Fruit fly (Drosophila melanogaster) whole organism, embryonic: ENCODE results near the gene Spec2.

Source experiments
- Asciz ChIP-seq: fragments of 200-800 bp; sonication (Bioruptor generic); optimal IDR thresholded peaks from 2 replicates; lab custom pipeline; 2017; ENCODE audit warnings: missing biosample characterization, mild to moderate bottlenecking, missing genetic modification characterization, missing genetic modification reagents
- Atf-2 ChIP-seq: fragments of 200-800 bp; sonication (Bioruptor generic); optimal IDR thresholded peaks from 2 replicates; lab custom pipeline; 2016; ENCODE audit warnings: missing biosample characterization, missing genetic modification characterization
- Awh ChIP-seq: fragments of 200-800 bp; sonication (Bioruptor generic); IDR thresholded peaks from 2 replicates; pipeline ENCODE4, ENCODE4 v1.3.6; 2022; ENCODE audit warnings: missing biosample characterization, missing genetic modification characterization
- CG10209 ChIP-seq: fragments of 200-800 bp; sonication (Bioruptor generic); optimal IDR thresholded peaks from 3 replicates; lab custom pipeline; 2017; ENCODE audit warnings: missing biosample characterization, mild to moderate bottlenecking, missing genetic modification characterization, missing genetic modification reagents
- CG10543 ChIP-seq: fragments of 200-800 bp; sonication (Bioruptor generic); optimal IDR thresholded peaks from 3 replicates; lab custom pipeline; 2017; ENCODE audit warnings: missing biosample characterization, mild to moderate bottlenecking, missing genetic modification characterization, moderate library complexity
- CG10959 ChIP-seq: fragments of 200-800 bp; sonication (Bioruptor generic); IDR thresholded peaks from 2 replicates; pipeline ENCODE4 v1.3.6; 2022; ENCODE audit warnings: missing biosample characterization, missing genetic modification characterization
- CG17361 ChIP-seq: fragments of 200-800 bp; sonication (Bioruptor generic); IDR thresholded peaks from 3 replicates; pipeline ENCODE4 v1.3.6; 2022; ENCODE audit warnings: missing biosample characterization, missing genetic modification characterization
- CG18011 ChIP-seq: fragments of 200-800 bp; sonication (Bioruptor generic); optimal IDR thresholded peaks from 2 replicates; lab custom pipeline; 2017; ENCODE audit warnings: missing biosample characterization, missing genetic modification characterization, mild to moderate bottlenecking, moderate library complexity, missing genotype
- CG18476 ChIP-seq: fragments of 200-800 bp; sonication (Bioruptor generic); optimal IDR thresholded peaks from 2 replicates; lab custom pipeline; 2016; ENCODE audit warnings: missing biosample characterization, mild to moderate bottlenecking, missing genetic modification characterization
- CG18599 ChIP-seq: fragments of 200-800 bp; sonication (Bioruptor generic); optimal IDR thresholded peaks from 3 replicates; lab custom pipeline; 2017; ENCODE audit warnings: missing biosample characterization, missing genetic modification characterization, mild to moderate bottlenecking, moderate library complexity, missing genetic modification reagents
- CG33213 ChIP-seq: fragments of 200-800 bp; sonication (Bioruptor generic); optimal IDR thresholded peaks from 3 replicates; lab custom pipeline; 2016; ENCODE audit warnings: missing biosample characterization, missing genetic modification characterization
- CG34422 ChIP-seq: fragments of 200-800 bp; sonication (Bioruptor generic); IDR thresholded peaks from 3 replicates; pipeline ENCODE4 v1.3.6; 2022; ENCODE audit warnings: missing biosample characterization, missing genetic modification characterization
- CG4328 ChIP-seq: fragments of 200-800 bp; sonication (Bioruptor generic); optimal IDR thresholded peaks from 3 replicates; lab custom pipeline; 2017; ENCODE audit warnings: missing biosample characterization, missing genetic modification reagents, missing genetic modification characterization
- CG6683 ChIP-seq: fragments of 200-800 bp; sonication (Bioruptor generic); optimal IDR thresholded peaks from 2 replicates; lab custom pipeline; 2017; ENCODE audit warnings: missing biosample characterization, mild to moderate bottlenecking, missing genetic modification characterization, missing genetic modification reagents
- CG6765 ChIP-seq: fragments of 200-800 bp; sonication (Bioruptor generic); optimal IDR thresholded peaks from 3 replicates; lab custom pipeline; 2017; ENCODE audit warnings: missing biosample characterization, mild to moderate bottlenecking, missing genetic modification characterization
- Dbx ChIP-seq: fragments of 200-800 bp; sonication (Bioruptor generic); IDR thresholded peaks from 3 replicates; pipeline ENCODE4 v1.3.6; 2022; ENCODE audit warnings: missing biosample characterization, missing genetic modification characterization
- HLH4C ChIP-seq: fragments of 200-800 bp; sonication (Bioruptor generic); IDR thresholded peaks from 3 replicates; pipeline ENCODE4 v1.3.6; 2022; ENCODE audit warnings: missing biosample characterization, missing genetic modification characterization; ENCODE audit not compliant: partially characterized antibody
- Hmx ChIP-seq: fragments of 200-800 bp; sonication (Bioruptor generic); optimal IDR thresholded peaks from 2 replicates; lab custom pipeline; 2016; ENCODE audit warnings: missing biosample characterization, missing genetic modification characterization
- Lim3 ChIP-seq: fragments of 200-800 bp; sonication (Bioruptor generic); IDR thresholded peaks from 2 replicates; pipeline ENCODE4 v1.3.6; 2022; ENCODE audit warnings: missing biosample characterization, missing genetic modification characterization
- NC2α ChIP-seq: fragments of 200-800 bp; sonication (Bioruptor generic); optimal IDR thresholded peaks from 2 replicates; lab custom pipeline; 2016; ENCODE audit warnings: missing biosample characterization, missing genetic modification characterization
- NFAT ChIP-seq: fragments of 200-800 bp; sonication (Bioruptor generic); IDR thresholded peaks from 2 replicates; pipeline ENCODE4 v1.3.6; 2022; ENCODE audit warnings: missing biosample characterization, missing genetic modification characterization
- NfI ChIP-seq: fragments of 200-800 bp; sonication (Bioruptor generic); optimal IDR thresholded peaks from 3 replicates; lab custom pipeline; 2018; ENCODE audit warnings: missing biosample characterization, mild to moderate bottlenecking, missing genetic modification characterization, moderate library complexity
- Oli ChIP-seq: fragments of 200-800 bp; sonication (Bioruptor generic); optimal IDR thresholded peaks from 2 replicates; lab custom pipeline; 2018; ENCODE audit warnings: missing biosample characterization, mild to moderate bottlenecking, missing genetic modification characterization, moderate library complexity
- PHDP ChIP-seq: fragments of 200-800 bp; sonication (Bioruptor generic); optimal IDR thresholded peaks from 3 replicates; lab custom pipeline; 2018; ENCODE audit warnings: missing biosample characterization, mild to moderate bottlenecking, missing genetic modification characterization, moderate library complexity
- Trl ChIP-seq, 3 experiments: fragments of >200 bp in 2 of 3; fragments of 200-800 bp in 1 of 3; sonication (Bioruptor generic) in 1 of 3; optimal IDR thresholded peaks; 2 replicates in 1 of 3; 3 replicates in 2 of 3; lab custom pipeline; 2016 to 2017; ENCODE audit warnings: missing biosample characterization in 1 of 3, missing genetic modification characterization in 1 of 3
- Usf ChIP-seq: fragments of 200-800 bp; sonication (Bioruptor generic); optimal IDR thresholded peaks from 2 replicates; lab custom pipeline; 2017; ENCODE audit warnings: missing genotype, missing biosample characterization, missing genetic modification characterization
- ase ChIP-seq: fragments of 200-800 bp; sonication (Bioruptor generic); IDR thresholded peaks from 3 replicates; pipeline ENCODE4 v1.3.6; 2022; ENCODE audit warnings: missing biosample characterization, missing genetic modification characterization
- corto ChIP-seq: fragments of 200-800 bp; sonication (Bioruptor generic); optimal IDR thresholded peaks from 2 replicates; lab custom pipeline; 2016; ENCODE audit warnings: missing biosample characterization, mild to moderate bottlenecking, missing genetic modification characterization, moderate library complexity
- en ChIP-seq: fragments of 200-800 bp; sonication (Bioruptor generic); optimal IDR thresholded peaks from 2 replicates; lab custom pipeline; 2016; ENCODE audit warnings: missing biosample characterization, missing genetic modification characterization
- eve ChIP-seq, 2 experiments: fragments of >200 bp; optimal IDR thresholded peaks; 2 replicates each; lab custom pipeline; 2017; ENCODE audit warnings: missing biosample characterization in 2 of 2, missing genetic modification characterization in 2 of 2
- exex ChIP-seq: fragments of 200-800 bp; sonication (Bioruptor generic); optimal IDR thresholded peaks from 4 replicates; lab custom pipeline; 2018; ENCODE audit warnings: missing biosample characterization, mild to moderate bottlenecking, missing genetic modification characterization, moderate library complexity
- kah ChIP-seq: fragments of 200-800 bp; sonication (Bioruptor generic); optimal IDR thresholded peaks from 2 replicates; lab custom pipeline; 2018; ENCODE audit warnings: missing biosample characterization, mild to moderate bottlenecking, missing genetic modification characterization
- lola ChIP-seq, 3 experiments: fragments of >200 bp in 2 of 3; fragments of 200-800 bp in 1 of 3; sonication (Bioruptor generic) in 1 of 3; optimal IDR thresholded peaks; 2 replicates each; lab custom pipeline; 2017 to 2019; ENCODE audit warnings: missing biosample characterization in 3 of 3, missing genetic modification characterization in 3 of 3, mild to moderate bottlenecking in 1 of 3, moderate library complexity in 1 of 3
- mam ChIP-seq: fragments of 200-800 bp; sonication (Bioruptor generic); optimal IDR thresholded peaks from 3 replicates; lab custom pipeline; 2016; ENCODE audit warnings: missing biosample characterization, missing genetic modification characterization
- nerfin-2 ChIP-seq: fragments of 200-800 bp; sonication (Bioruptor generic); IDR thresholded peaks from 2 replicates; pipeline ENCODE4 v1.3.6; 2022; ENCODE audit warnings: missing biosample characterization, missing genetic modification characterization; ENCODE audit not compliant: partially characterized antibody
- salm ChIP-seq: fragments of 200-800 bp; sonication (Bioruptor generic); optimal IDR thresholded peaks from 2 replicates; lab custom pipeline; 2018; ENCODE audit warnings: missing biosample characterization, mild to moderate bottlenecking, missing genetic modification characterization
- zfh2 ChIP-seq: fragments of 200-800 bp; sonication (Bioruptor generic); optimal IDR thresholded peaks from 2 replicates; lab custom pipeline; 2016; ENCODE audit warnings: missing biosample characterization, missing genetic modification characterization

Spec2 gene

DNA sequence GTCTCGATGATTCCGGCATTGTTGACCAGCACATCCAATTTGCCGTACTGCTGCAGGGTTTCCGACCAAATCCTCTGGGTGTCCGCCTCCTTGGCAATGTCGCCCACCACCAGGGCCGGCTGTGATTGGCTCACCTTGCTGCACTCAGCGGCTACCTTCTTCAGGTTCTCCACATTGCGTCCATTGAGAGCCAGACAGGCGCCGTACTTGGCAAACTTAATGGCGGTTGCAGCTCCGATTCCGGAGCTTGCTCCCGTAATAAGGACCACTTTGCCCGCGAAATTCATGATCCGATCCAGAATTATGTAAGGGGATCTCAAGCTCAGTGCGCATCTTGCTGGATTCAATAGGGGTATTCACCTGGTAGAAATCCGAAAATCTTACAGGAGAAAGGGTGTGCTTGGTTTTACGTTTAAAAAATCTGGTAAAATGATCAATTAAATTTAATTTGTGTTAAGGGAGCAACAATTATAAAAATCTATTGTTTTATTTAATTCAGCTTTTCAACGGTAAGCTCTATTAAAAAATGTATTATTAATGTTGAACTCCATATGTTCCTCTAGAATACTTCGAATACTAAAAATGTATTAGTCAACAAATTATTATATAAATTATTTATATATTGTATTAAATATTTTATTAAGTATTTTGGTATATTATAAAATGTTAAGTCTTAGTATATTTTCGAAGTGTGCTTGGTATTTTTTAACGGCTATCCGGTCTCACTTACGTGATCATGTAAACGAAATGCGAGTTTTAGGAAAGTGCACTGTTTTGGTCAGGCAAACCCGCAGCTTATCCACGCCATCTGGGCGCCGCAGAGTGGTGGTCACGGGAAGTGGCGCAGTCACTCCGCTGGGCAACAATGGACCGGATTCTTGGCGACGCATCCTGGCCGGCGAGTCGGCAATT lies 12.8 kb upstream of the Spec2 start, which contains the start of the genes CG31548 and CG12170 (continued):
- TF ChIP-seq Oli (tag; lab: Kevin White, UChicago) (peak; percentile 15), CG10959 (no peak), Dbx (no peak), HLH4C (GFP tag; lab: Robert Waterston, UW) (no peak), NC2α (no peak), CG10209 (GFP tag; lab: Kevin White, UChicago) (no peak), nerfin-2 (no peak), Usf (GFP tag; lab: Kevin White, UChicago) (no peak), corto (GFP tag; lab: Kevin White, UChicago) (no peak), NFAT (GFP tag; lab: Robert Waterston, UW) (no peak), eve (GFP tag; optimal IDR thresholded peaks at IDR 0.05; lab: Kevin White, UChicago) (no peak), CG10543 (GFP tag; lab: Kevin White, UChicago) (no peak), ase (GFP tag; lab: Robert Waterston, UW) (no peak), Hmx (GFP tag; lab: Kevin White, UChicago) (no peak), en (GFP tag; lab: Kevin White, UChicago) (no peak), CG18599 (no peak), lola (GFP tag; optimal IDR thresholded peaks at IDR 0.05; lab: Kevin White, UChicago) (peak in 1 of 3 experiments; percentile 56), CG18476 (peak; percentile 34), CG6765 (GFP tag; lab: Kevin White, UChicago) (no peak), Awh (GFP tag; lab: Robert Waterston, UW) (no peak)

DNA sequence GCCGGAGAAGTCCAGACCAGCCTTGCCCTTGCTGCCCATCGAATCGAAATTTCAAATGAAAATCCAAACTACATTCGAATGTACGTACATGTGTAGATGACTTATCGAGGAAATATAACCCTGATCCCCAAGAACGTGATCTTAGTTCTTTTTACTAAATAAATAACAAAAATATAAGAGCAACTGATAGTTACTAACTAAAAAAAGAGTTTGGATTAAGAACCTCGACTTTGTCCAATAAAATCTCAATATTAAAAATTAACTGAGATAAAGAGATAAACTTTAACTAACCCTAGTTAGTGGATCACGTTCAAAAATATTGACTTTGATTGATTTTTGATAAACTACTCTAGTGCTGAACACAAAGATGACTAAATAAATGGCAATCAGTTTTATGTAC lies 11.6 kb upstream of the Spec2 start, which contains the start of gene CG31546:
TSS of gene CG31546 (minus strand) at position 101 of the 400 bp plus-strand sequence.
- TF ChIP-seq CG18011 (GFP tag; lab: Kevin White, UChicago) = no peak
- no peak for TF ChIP-seq CG34422 (GFP tag; lab: Robert Waterston, UW)
- TF ChIP-seq mam = no peak
- TF ChIP-seq CG6683 (GFP tag; lab: Kevin White, UChicago) = no peak
- no peak for TF ChIP-seq Asciz
- no peak for TF ChIP-seq PHDP (tag; lab: Kevin White, UChicago)
- no peak for TF ChIP-seq Atf-2 (GFP tag; lab: Kevin White, UChicago)
- no peak for TF ChIP-seq NfI
- TF ChIP-seq CG17361 (GFP tag; lab: Robert Waterston, UW) = no peak
- no peak for TF ChIP-seq exex (tag; lab: Kevin White, UChicago)
- no peak for TF ChIP-seq CG4328 (GFP tag; lab: Kevin White, UChicago)
- no peak for TF ChIP-seq CG33213 (GFP tag; lab: Kevin White, UChicago)
- no peak for TF ChIP-seq zfh2 (GFP tag; lab: Kevin White, UChicago)
- TF ChIP-seq Hmx (GFP tag; lab: Kevin White, UChicago) = no peak
- TF ChIP-seq Trl (optimal IDR thresholded peaks at IDR 0.05; lab: Kevin White, UChicago) = no peak
- TF ChIP-seq Trl (GFP tag; optimal IDR thresholded peaks at IDR 0.05; lab: Kevin White, UChicago) = no peak
- TF ChIP-seq salm (tag; lab: Kevin White, UChicago) = no peak
- TF ChIP-seq Lim3 (GFP tag; lab: Robert Waterston, UW) = no peak
- no peak for TF ChIP-seq kah (GFP tag; lab: Kevin White, UChicago)
